Worm (Caenorhabditis elegans): ENCODE data around the gene oac-3.
A peak's percentile ranks its signal among the peaks of the same experiment; 100 is the strongest.

The oac-3 gene

ce11 chrV:13909400-13909799 is 10.1 kb downstream of the oac-3 start, which contains the start of gene C06B3.7:
Gene C06B3.7 (plus strand): TSS chrV:13909686.
- TF ChIP-seq hlh-30 (tag; optimal IDR thresholded peaks at IDR 0.05; ENCODE audit: insufficient read depth) (peak; percentile 34), fkh-10 (GFP tag; optimal IDR thresholded peaks at IDR 0.05) (no peak)

- TF ChIP-seq ahr-1 (tag; optimal IDR thresholded peaks at IDR 0.05), result no peak
- TF ChIP-seq ztf-16 (tag; optimal IDR thresholded peaks at IDR 0.05), result no peak
- no peak for TF ChIP-seq pag-3 (tag; optimal IDR thresholded peaks at IDR 0.05; ENCODE audit: borderline replicate concordance)
- no peak for TF ChIP-seq unc-55 (GFP tag; optimal IDR thresholded peaks at IDR 0.05)
- no peak for TF ChIP-seq ama-1 (optimal IDR thresholded peaks at IDR 0.05)
Measured at ce11 chrV:13915390-13915789, 16.1 kb downstream of the oac-3 start, which contains the start of gene gcy-32. Gene gcy-32 (minus strand): TSS chrV:13915490.

- no peak for TF ChIP-seq ztf-16 (tag; optimal IDR thresholded peaks at IDR 0.05)
- TF ChIP-seq lin-11 (tag; optimal IDR thresholded peaks at IDR 0.05), result no peak
- no peak for TF ChIP-seq lim-6 (tag; optimal IDR thresholded peaks at IDR 0.05)
- TF ChIP-seq ceh-30 (tag; optimal IDR thresholded peaks at IDR 0.05), result no peak
Measured at ce11 chrV:13916196-13916595, 16.9 kb downstream of the oac-3 start, which contains the start of gene str-252. Gene str-252 (plus strand): TSS chrV:13916496.

- no peak for TF ChIP-seq C38D4.7 (GFP tag; optimal IDR thresholded peaks at IDR 0.05)
- no peak for TF ChIP-seq lim-6 (tag; optimal IDR thresholded peaks at IDR 0.05)
- no peak for TF ChIP-seq sdc-2 (tag; optimal IDR thresholded peaks at IDR 0.05)
- TF ChIP-seq ceh-19 (GFP tag; optimal IDR thresholded peaks at IDR 0.05), result no peak
- no peak for TF ChIP-seq pax-1 (tag; optimal IDR thresholded peaks at IDR 0.05)
- no peak for TF ChIP-seq ets-4 (tag; optimal IDR thresholded peaks at IDR 0.05)
- no peak for TF ChIP-seq odd-2 (tag; optimal IDR thresholded peaks at IDR 0.05)
- no peak for TF ChIP-seq fkh-6 (tag; optimal IDR thresholded peaks at IDR 0.05)
- no peak for TF ChIP-seq ceh-22 (tag; optimal IDR thresholded peaks at IDR 0.05)
- no peak for TF ChIP-seq ceh-9 (tag; optimal IDR thresholded peaks at IDR 0.05)
- TF ChIP-seq ceh-24 (tag; optimal IDR thresholded peaks at IDR 0.05), result no peak
- no peak for TF ChIP-seq unc-55 (GFP tag; optimal IDR thresholded peaks at IDR 0.05)
- TF ChIP-seq K09A11.1 (tag; optimal IDR thresholded peaks at IDR 0.05; ENCODE audit: insufficient read depth), result no peak
- TF ChIP-seq ceh-30 (tag; optimal IDR thresholded peaks at IDR 0.05), result no peak
Measured at ce11 chrV:13918341-13918740, 19.0 kb downstream of the oac-3 start, which contains the start of gene str-250. Gene str-250 (plus strand): TSS chrV:13918641.

ce11 chrV:13920730-13921129 is 21.4 kb downstream of the oac-3 start, which contains the start of gene srx-42:
Gene srx-42 (plus strand): TSS chrV:13921030.
- TF ChIP-seq ceh-14 (tag; optimal IDR thresholded peaks at IDR 0.05) (no peak), pha-4 (tag; optimal IDR thresholded peaks at IDR 0.05) (no peak), tbx-7 (tag; optimal IDR thresholded peaks at IDR 0.05) (no peak), ceh-19 (GFP tag; optimal IDR thresholded peaks at IDR 0.05) (no peak), ceh-34 (tag; optimal IDR thresholded peaks at IDR 0.05) (no peak), ceh-6 (GFP tag; optimal IDR thresholded peaks at IDR 0.05) (no peak), hlh-8 (tag; optimal IDR thresholded peaks at IDR 0.05) (no peak), ceh-18 (tag; optimal IDR thresholded peaks at IDR 0.05) (no peak), odd-2 (tag; optimal IDR thresholded peaks at IDR 0.05) (no peak), pros-1 (tag; optimal IDR thresholded peaks at IDR 0.05) (no peak), ahr-1 (tag; optimal IDR thresholded peaks at IDR 0.05) (no peak), ceh-30 (tag; optimal IDR thresholded peaks at IDR 0.05) (no peak), ref-2 (tag; optimal IDR thresholded peaks at IDR 0.05) (no peak), hlh-6 (tag; optimal IDR thresholded peaks at IDR 0.05) (no peak), ceh-2 (tag; optimal IDR thresholded peaks at IDR 0.05) (no peak), sox-4 (tag; optimal IDR thresholded peaks at IDR 0.05) (no peak), F13H6.1 (tag; optimal IDR thresholded peaks at IDR 0.05) (no peak), sdc-2 (tag; optimal IDR thresholded peaks at IDR 0.05) (no peak), nfya-1 (tag; optimal IDR thresholded peaks at IDR 0.05) (no peak), nhr-11 (tag; optimal IDR thresholded peaks at IDR 0.05) (no peak)
